Worm (Caenorhabditis elegans) whole organism, late embryonic: Measurements from ENCODE around the gene taf-13.

Experiments used
- C08G9.2 ChIP-seq: sonication (generic microtip); optimal IDR thresholded peaks from 2 replicates; lab custom pipeline; 2016; ENCODE audit warnings: mild to moderate bottlenecking, missing genetic modification characterization, moderate library complexity, missing compliant biosample characterization
- C38D4.7 ChIP-seq: fragments of 200-800 bp; sonication (Bioruptor generic); optimal IDR thresholded peaks from 2 replicates; lab custom pipeline; 2018; ENCODE audit warnings: mild to moderate bottlenecking, missing genetic modification characterization, moderate library complexity, missing compliant biosample characterization
- F13H6.1 ChIP-seq: sonication (generic microtip); optimal IDR thresholded peaks from 2 replicates; lab custom pipeline; 2016; ENCODE audit warnings: missing genetic modification characterization, missing compliant biosample characterization
- K02D7.2 ChIP-seq: sonication (generic microtip); optimal IDR thresholded peaks from 2 replicates; lab custom pipeline; 2017; ENCODE audit warnings: mild to moderate bottlenecking, missing genetic modification characterization, missing compliant biosample characterization
- T23F11.4 ChIP-seq: fragments of 200-800 bp; sonication (Bioruptor generic); optimal IDR thresholded peaks from 2 replicates; lab custom pipeline; 2018; ENCODE audit warnings: mild to moderate bottlenecking, missing genetic modification characterization, missing compliant biosample characterization
- Y22D7AL.16 ChIP-seq: sonication (generic microtip); optimal IDR thresholded peaks from 2 replicates; lab custom pipeline; 2016; ENCODE audit warnings: missing genetic modification characterization, missing compliant biosample characterization
- ahr-1 ChIP-seq: sonication (generic microtip); optimal IDR thresholded peaks from 2 replicates; lab custom pipeline; 2016; ENCODE audit warnings: missing genetic modification characterization, missing compliant biosample characterization
- ama-1 ChIP-seq: fragments of 150-350 bp; optimal IDR thresholded peaks from 2 replicates; lab custom pipeline; 2014
- ceh-14 ChIP-seq: sonication (generic microtip); optimal IDR thresholded peaks from 2 replicates; lab custom pipeline; 2016; ENCODE audit warnings: missing genotype, missing genetic modification characterization, missing compliant biosample characterization
- ceh-18 ChIP-seq: sonication (generic microtip); optimal IDR thresholded peaks from 2 replicates; lab custom pipeline; 2016; ENCODE audit warnings: missing genetic modification characterization, missing compliant biosample characterization
- ceh-19 ChIP-seq: fragments of 200-800 bp; sonication (Bioruptor generic); optimal IDR thresholded peaks from 2 replicates; lab custom pipeline; 2018; ENCODE audit warnings: mild to moderate bottlenecking, missing genetic modification characterization, missing compliant biosample characterization
- ceh-22 ChIP-seq: sonication (generic microtip); optimal IDR thresholded peaks from 2 replicates; lab custom pipeline; 2017; ENCODE audit warnings: missing biosample characterization, missing genetic modification characterization
- ceh-24 ChIP-seq: sonication (generic microtip); optimal IDR thresholded peaks from 2 replicates; lab custom pipeline; 2016; ENCODE audit warnings: mild to moderate bottlenecking, missing genetic modification characterization, missing compliant biosample characterization
- ceh-30 ChIP-seq: fragments of 150-350 bp; optimal IDR thresholded peaks from 2 replicates; lab custom pipeline; 2014; ENCODE audit warnings: missing biosample characterization, missing genetic modification characterization
- ceh-45 ChIP-seq: fragments of 200-800 bp; sonication (Bioruptor generic); IDR thresholded peaks from 2 replicates; pipeline ENCODE4 v1.3.6; 2022; ENCODE audit warnings: missing genetic modification reagents, missing genetic modification characterization, missing compliant biosample characterization
- ceh-6 ChIP-seq: fragments of 200-800 bp; sonication (Bioruptor generic); optimal IDR thresholded peaks from 2 replicates; lab custom pipeline; 2018; ENCODE audit warnings: mild to moderate bottlenecking, missing genetic modification characterization, missing compliant biosample characterization
- che-1 ChIP-seq: sonication (generic microtip); optimal IDR thresholded peaks from 2 replicates; lab custom pipeline; 2016; ENCODE audit warnings: mild to moderate bottlenecking, missing genetic modification characterization, missing compliant biosample characterization
- dmd-4 ChIP-seq: sonication (generic microtip); optimal IDR thresholded peaks from 2 replicates; lab custom pipeline; 2016; ENCODE audit warnings: borderline replicate concordance, missing genetic modification characterization, missing compliant biosample characterization
- elt-2 ChIP-seq: sonication (generic microtip); optimal IDR thresholded peaks from 2 replicates; lab custom pipeline; 2016; ENCODE audit warnings: missing genetic modification reagents, missing genetic modification characterization, missing compliant biosample characterization
- fax-1 ChIP-seq: sonication (generic microtip); optimal IDR thresholded peaks from 2 replicates; lab custom pipeline; 2016; ENCODE audit warnings: missing genotype, missing genetic modification characterization, missing compliant biosample characterization
- fkh-10 ChIP-seq: fragments of 150-350 bp; optimal IDR thresholded peaks from 2 replicates; lab custom pipeline; 2014; ENCODE audit warnings: missing biosample characterization, missing genetic modification reagents, missing genetic modification characterization
- fkh-6 ChIP-seq: sonication (generic microtip); optimal IDR thresholded peaks from 2 replicates; lab custom pipeline; 2016; ENCODE audit warnings: missing genetic modification characterization, missing compliant biosample characterization
- gmeb-2 ChIP-seq: sonication (generic microtip); optimal IDR thresholded peaks from 2 replicates; lab custom pipeline; 2016; ENCODE audit warnings: missing genetic modification characterization, inconsistent platforms, missing compliant biosample characterization
- hlh-30 ChIP-seq: sonication (generic microtip); optimal IDR thresholded peaks from 2 replicates; lab custom pipeline; 2017; ENCODE audit warnings: antibody characterized with exemption, missing genetic modification characterization, missing compliant biosample characterization; ENCODE audit not compliant: insufficient read depth
- hlh-8 ChIP-seq: sonication (generic microtip); optimal IDR thresholded peaks from 2 replicates; lab custom pipeline; 2016; ENCODE audit warnings: missing genotype, missing genetic modification characterization, missing compliant biosample characterization
- lim-6 ChIP-seq: sonication (generic microtip); optimal IDR thresholded peaks from 2 replicates; lab custom pipeline; 2016; ENCODE audit warnings: missing genetic modification characterization, missing compliant biosample characterization
- lin-11 ChIP-seq: fragments of 200-800 bp; sonication (Bioruptor generic); optimal IDR thresholded peaks from 2 replicates; lab custom pipeline; 2018; ENCODE audit warnings: mild to moderate bottlenecking, missing genetic modification characterization, missing compliant biosample characterization
- madf-2 ChIP-seq: sonication (generic microtip); optimal IDR thresholded peaks from 2 replicates; lab custom pipeline; 2017; ENCODE audit warnings: missing genetic modification characterization, missing compliant biosample characterization
- nfya-1 ChIP-seq: sonication (generic microtip); optimal IDR thresholded peaks from 2 replicates; lab custom pipeline; 2017; ENCODE audit warnings: missing genetic modification characterization, mild to moderate bottlenecking, missing compliant biosample characterization, antibody characterized with exemption, moderate library complexity
- npax-4 ChIP-seq: sonication (generic microtip); optimal IDR thresholded peaks from 2 replicates; lab custom pipeline; 2016; ENCODE audit warnings: missing genetic modification characterization, missing compliant biosample characterization
- odd-2 ChIP-seq: sonication (generic microtip); optimal IDR thresholded peaks from 2 replicates; lab custom pipeline; 2017; ENCODE audit warnings: antibody characterized with exemption, mild to moderate bottlenecking, missing genetic modification characterization, missing compliant biosample characterization
- pag-3 ChIP-seq: sonication (generic microtip); optimal IDR thresholded peaks from 2 replicates; lab custom pipeline; 2016; ENCODE audit warnings: missing compliant biosample characterization, missing genetic modification characterization, borderline replicate concordance
- pat-9 ChIP-seq: fragments of 200-800 bp; sonication (Bioruptor generic); optimal IDR thresholded peaks from 2 replicates; lab custom pipeline; 2018; ENCODE audit warnings: mild to moderate bottlenecking, missing genetic modification characterization, moderate library complexity, missing compliant biosample characterization
- pax-1 ChIP-seq: fragments of 150-350 bp; optimal IDR thresholded peaks from 2 replicates; lab custom pipeline; 2014; ENCODE audit warnings: missing biosample characterization, missing genetic modification characterization
- pha-2 ChIP-seq: sonication (generic microtip); optimal IDR thresholded peaks from 2 replicates; lab custom pipeline; 2017; ENCODE audit warnings: mild to moderate bottlenecking, missing genetic modification characterization, missing compliant biosample characterization
- pha-4 ChIP-seq: fragments of 150-350 bp; optimal IDR thresholded peaks from 2 replicates; lab custom pipeline; 2018; ENCODE audit warnings: missing biosample characterization, missing genetic modification reagents, missing genetic modification characterization
- pros-1 ChIP-seq: fragments of 150-350 bp; optimal IDR thresholded peaks from 2 replicates; lab custom pipeline; 2014; ENCODE audit warnings: missing biosample characterization, missing genetic modification reagents, missing genetic modification characterization
- ref-2 ChIP-seq: sonication (generic microtip); optimal IDR thresholded peaks from 2 replicates; lab custom pipeline; 2016; ENCODE audit warnings: missing genetic modification characterization, missing compliant biosample characterization
- rnt-1 ChIP-seq: sonication (generic microtip); optimal IDR thresholded peaks from 2 replicates; lab custom pipeline; 2016; ENCODE audit warnings: missing genetic modification characterization, missing compliant biosample characterization
- sdc-2 ChIP-seq: sonication (generic microtip); optimal IDR thresholded peaks from 2 replicates; lab custom pipeline; 2016; ENCODE audit warnings: missing genotype, missing genetic modification characterization, missing compliant biosample characterization
- syd-9 ChIP-seq: sonication (generic microtip); optimal IDR thresholded peaks from 2 replicates; lab custom pipeline; 2016; ENCODE audit warnings: mild to moderate bottlenecking, missing genetic modification characterization, moderate library complexity, missing compliant biosample characterization
- tbx-2 ChIP-seq: sonication (generic microtip); optimal IDR thresholded peaks from 2 replicates; lab custom pipeline; 2016; ENCODE audit warnings: missing genetic modification characterization, missing compliant biosample characterization
- unc-3 ChIP-seq, 2 experiments: fragments of 200-800 bp in 1 of 2; sonication (Bioruptor generic) in 1 of 2; sonication (generic microtip) in 1 of 2; conservative IDR thresholded peaks in 1 of 2; optimal IDR thresholded peaks in 1 of 2; 2 replicates each; pipeline versions ENCODE4 v1.3.6 to Lab custom; 2016 to 2022; ENCODE audit warnings: missing compliant biosample characterization in 2 of 2, missing genetic modification characterization in 2 of 2, missing genetic modification reagents in 1 of 2
- unc-42 ChIP-seq: sonication (generic microtip); optimal IDR thresholded peaks from 2 replicates; lab custom pipeline; 2016; ENCODE audit warnings: missing genotype, missing genetic modification characterization, missing compliant biosample characterization
- unc-55 ChIP-seq: sonication (generic microtip); optimal IDR thresholded peaks from 2 replicates; lab custom pipeline; 2017; ENCODE audit warnings: missing biosample characterization, missing genetic modification reagents, missing genetic modification characterization
- unc-86 ChIP-seq: sonication (generic microtip); optimal IDR thresholded peaks from 2 replicates; lab custom pipeline; 2016; ENCODE audit warnings: missing genetic modification characterization, missing compliant biosample characterization
- zip-5 ChIP-seq: sonication (generic microtip); optimal IDR thresholded peaks from 2 replicates; lab custom pipeline; 2016; ENCODE audit warnings: missing genetic modification characterization, missing compliant biosample characterization

Gene taf-13

DNA sequence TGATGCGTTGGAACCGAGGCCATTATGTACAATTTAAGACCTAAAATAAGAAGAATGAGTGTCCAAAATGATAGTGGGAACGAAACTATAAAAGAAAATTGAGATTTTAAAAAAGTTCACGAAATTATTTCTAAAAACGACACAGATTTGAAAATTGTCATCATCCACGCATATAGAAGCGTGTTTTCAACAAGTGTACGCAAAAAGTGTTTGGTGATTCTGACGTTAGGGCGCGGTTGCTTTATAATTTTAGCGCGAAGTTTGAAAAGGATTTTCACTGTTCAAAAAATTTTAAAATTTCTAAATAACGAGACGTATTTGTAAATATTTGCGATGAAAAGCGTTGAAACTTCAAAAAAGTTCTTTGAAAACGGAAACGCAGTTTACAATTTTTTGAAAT, 42.0 kb downstream of the taf-13 start, which contains the start of gene cdc-48.1 (continued):
- TF ChIP-seq ceh-24 (peak; percentile 57), ceh-19 (GFP tag; lab: Kevin White, UChicago) (peak; percentile 84), pax-1 (peak; percentile 96), ceh-14 (peak; percentile 98), unc-86 (tag; lab: Kevin White, UChicago) (peak; percentile 97), nfya-1 (tag; lab: Kevin White, UChicago) (peak; percentile 99), elt-2 (tag; lab: Kevin White, UChicago) (peak; percentile 96), npax-4 (tag; lab: Kevin White, UChicago) (peak; percentile 20), C08G9.2 (tag; lab: Kevin White, UChicago) (peak; percentile 84), unc-42 (peak; percentile 100), fkh-6 (peak; percentile 24), F13H6.1 (tag; lab: Kevin White, UChicago) (peak; percentile 85), ceh-30 (tag; lab: Kevin White, UChicago) (peak; percentile 95), pag-3 (tag; lab: Kevin White, UChicago) (peak; percentile 93), K02D7.2 (peak; percentile 79), madf-2 (peak; percentile 81), unc-55 (peak; percentile 95), lim-6 (peak; percentile 89), C38D4.7 (GFP tag; lab: Kevin White, UChicago) (peak; percentile 46), pha-4 (tag; lab: Kevin White, UChicago) (no peak), sdc-2 (tag; lab: Kevin White, UChicago) (peak; percentile 79), fkh-10 (GFP tag; lab: Kevin White, UChicago) (peak; percentile 92), hlh-8 (tag; lab: Kevin White, UChicago) (peak; percentile 87), zip-5 (tag; lab: Kevin White, UChicago) (peak; percentile 30)

DNA sequence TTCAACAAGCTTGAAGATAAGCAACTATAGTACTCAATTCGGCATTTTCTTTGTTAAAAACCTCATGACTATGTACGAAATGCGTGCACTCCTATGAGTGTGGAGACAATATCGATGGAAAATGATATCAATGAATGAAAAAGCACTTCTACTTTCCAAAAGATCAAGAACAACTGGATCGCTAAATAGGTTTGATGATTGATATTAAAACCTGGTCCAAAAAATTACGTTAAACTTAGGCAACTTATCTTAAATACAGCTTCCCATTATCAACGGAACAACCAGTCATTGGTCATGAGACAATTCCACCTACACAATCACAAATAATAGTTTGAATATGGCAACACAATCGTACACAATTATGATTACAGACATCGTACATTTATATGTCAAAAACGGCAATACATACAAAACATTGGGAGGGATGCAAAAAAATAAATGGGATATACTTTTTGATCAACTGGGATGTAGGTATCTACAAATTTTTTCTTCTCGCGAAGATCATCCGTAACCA, 45.7 kb downstream of the taf-13 start:
- no peak for TF ChIP-seq syd-9 (tag; lab: Kevin White, UChicago)
- no peak for TF ChIP-seq pha-2 (tag; lab: Kevin White, UChicago)
- no peak for TF ChIP-seq unc-55
- TF ChIP-seq lin-11 (tag; lab: Kevin White, UChicago): no peak
- TF ChIP-seq ama-1 (lab: Kevin White, UChicago): no peak
- TF ChIP-seq ahr-1 (tag; lab: Kevin White, UChicago): no peak
- no peak for TF ChIP-seq fkh-10 (GFP tag; lab: Kevin White, UChicago)
- TF ChIP-seq dmd-4: no peak
- TF ChIP-seq hlh-30 (tag; lab: Kevin White, UChicago): no peak
- TF ChIP-seq hlh-8 (tag; lab: Kevin White, UChicago): no peak
- no peak for TF ChIP-seq T23F11.4
- TF ChIP-seq pat-9: no peak
- TF ChIP-seq sdc-2 (tag; lab: Kevin White, UChicago): no peak
- TF ChIP-seq elt-2 (tag; lab: Kevin White, UChicago): no peak
- TF ChIP-seq unc-3 (GFP tag; conservative IDR thresholded peaks at IDR 0.05; lab: Robert Waterston, UW): no peak
- TF ChIP-seq unc-3 (tag; optimal IDR thresholded peaks at IDR 0.05; lab: Kevin White, UChicago): no peak
- TF ChIP-seq gmeb-2 (tag; lab: Kevin White, UChicago): no peak
- TF ChIP-seq ceh-18 (tag; lab: Kevin White, UChicago): no peak

DNA sequence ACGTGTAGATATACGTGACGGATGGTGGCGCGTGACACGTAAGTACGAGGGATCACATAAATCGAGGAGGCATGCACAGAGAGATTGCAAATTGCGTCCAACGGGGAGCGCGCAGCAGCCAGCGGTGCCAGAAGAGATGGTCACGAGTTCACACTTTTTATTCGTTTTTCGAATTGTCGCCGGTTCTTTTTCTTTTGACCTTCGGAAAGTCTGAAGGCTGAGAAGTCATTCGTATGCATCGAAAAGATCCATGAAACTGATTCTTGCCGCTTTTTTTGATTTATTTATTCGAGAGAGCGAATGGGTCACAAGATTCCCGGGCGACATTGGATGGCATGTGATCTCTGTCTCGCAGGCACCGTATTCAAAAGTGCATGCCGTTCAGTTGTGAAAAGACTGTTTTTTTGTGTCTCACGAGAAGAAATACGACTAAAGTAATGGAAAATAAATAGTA, 46.4 kb downstream of the taf-13 start:
- no peak for TF ChIP-seq C38D4.7 (GFP tag; lab: Kevin White, UChicago)
- no peak for TF ChIP-seq ceh-22 (tag; lab: Kevin White, UChicago)
- no peak for TF ChIP-seq odd-2 (tag; lab: Kevin White, UChicago)
- TF ChIP-seq elt-2 (tag; lab: Kevin White, UChicago): no peak
- no peak for TF ChIP-seq fax-1 (tag; lab: Kevin White, UChicago)
- TF ChIP-seq zip-5 (tag; lab: Kevin White, UChicago): no peak
- no peak for TF ChIP-seq ceh-45 (GFP tag; lab: Robert Waterston, UW)
- TF ChIP-seq lim-6: no peak
- no peak for TF ChIP-seq F13H6.1 (tag; lab: Kevin White, UChicago)
- TF ChIP-seq unc-42: peak; percentile 49
- no peak for TF ChIP-seq rnt-1 (tag; lab: Kevin White, UChicago)
- TF ChIP-seq lin-11 (tag; lab: Kevin White, UChicago): no peak
- no peak for TF ChIP-seq ceh-24
- peak; percentile 24 for TF ChIP-seq nfya-1 (tag; lab: Kevin White, UChicago)
- TF ChIP-seq ceh-6 (GFP tag; lab: Kevin White, UChicago): no peak
- TF ChIP-seq ceh-30 (tag; lab: Kevin White, UChicago): no peak
- TF ChIP-seq tbx-2 (tag; lab: Kevin White, UChicago): peak; percentile 11
- TF ChIP-seq pros-1 (tag; lab: Kevin White, UChicago): no peak
- TF ChIP-seq sdc-2 (tag; lab: Kevin White, UChicago): no peak
- no peak for TF ChIP-seq unc-86 (tag; lab: Kevin White, UChicago)
- no peak for TF ChIP-seq Y22D7AL.16 (tag; lab: Kevin White, UChicago)
- TF ChIP-seq ref-2 (tag; lab: Kevin White, UChicago): peak; percentile 34
- no peak for TF ChIP-seq dmd-4
- TF ChIP-seq che-1 (tag; lab: Kevin White, UChicago): no peak
- no peak for TF ChIP-seq pat-9
